Worm (Caenorhabditis elegans) whole organism, L1 larva: ENCODE measurements around the gene F42A10.9.

Source experiments
- C16A3.4 ChIP-seq: fragments of 150-350 bp; optimal IDR thresholded peaks from 2 replicates; lab custom pipeline; 2014; ENCODE audit warnings: missing biosample characterization, missing genetic modification characterization
- C34B4.2 ChIP-seq: sonication (generic microtip); optimal IDR thresholded peaks from 2 replicates; lab custom pipeline; 2017; ENCODE audit warnings: mild to moderate bottlenecking, missing genetic modification characterization, missing compliant biosample characterization
- F16B12.6 ChIP-seq: fragments of 150-350 bp; optimal IDR thresholded peaks from 2 replicates; lab custom pipeline; 2014; ENCODE audit warnings: missing biosample characterization, missing genetic modification characterization
- Y116A8C.19 ChIP-seq: sonication (generic microtip); optimal IDR thresholded peaks from 2 replicates; lab custom pipeline; 2016; ENCODE audit warnings: missing compliant biosample characterization, missing genetic modification characterization, borderline replicate concordance
- aha-1 ChIP-seq: fragments of 150-350 bp; optimal IDR thresholded peaks from 2 replicates; lab custom pipeline; 2014; ENCODE audit warnings: missing biosample characterization, missing genetic modification characterization
- ama-1 ChIP-seq: fragments of 150-350 bp; optimal IDR thresholded peaks from 2 replicates; lab custom pipeline; 2014
- blmp-1 ChIP-seq: fragments of 150-350 bp; optimal IDR thresholded peaks from 2 replicates; lab custom pipeline; 2014; ENCODE audit warnings: missing biosample characterization, missing genetic modification characterization
- ceh-63 ChIP-seq: fragments of 200-800 bp; sonication (Bioruptor generic); optimal IDR thresholded peaks from 2 replicates; lab custom pipeline; 2018; ENCODE audit warnings: mild to moderate bottlenecking, missing genetic modification characterization, missing compliant biosample characterization
- ceh-8 ChIP-seq: fragments of 200-800 bp; sonication (Bioruptor generic); optimal IDR thresholded peaks from 2 replicates; lab custom pipeline; 2018; ENCODE audit warnings: mild to moderate bottlenecking, missing genetic modification characterization, moderate library complexity, missing compliant biosample characterization
- ceh-82 ChIP-seq, 3 experiments: fragments of 150-350 bp in 1 of 3; sonication (generic microtip) in 2 of 3; optimal IDR thresholded peaks; 2 replicates each; lab custom pipeline; 2014 to 2017; ENCODE audit warnings: missing biosample characterization in 3 of 3, missing genetic modification characterization in 3 of 3
- ceh-90 ChIP-seq: sonication (generic microtip); optimal IDR thresholded peaks from 2 replicates; lab custom pipeline; 2016; ENCODE audit warnings: missing genetic modification characterization, missing compliant biosample characterization
- ces-1 ChIP-seq: fragments of 150-350 bp; optimal IDR thresholded peaks from 2 replicates; lab custom pipeline; 2014; ENCODE audit warnings: missing biosample characterization, missing genetic modification reagents, missing genetic modification characterization
- elt-2 ChIP-seq: sonication (generic microtip); optimal IDR thresholded peaks from 2 replicates; lab custom pipeline; 2016; ENCODE audit warnings: missing genetic modification characterization, mild to moderate bottlenecking, inconsistent platforms, missing compliant biosample characterization, missing genetic modification reagents
- elt-3 ChIP-seq, 6 experiments: fragments of 150-350 bp in 1 of 6; sonication (generic microtip); optimal IDR thresholded peaks; 2 replicates each; lab custom pipeline; 2017 to 2018; ENCODE audit warnings: missing biosample characterization in 6 of 6, missing genetic modification characterization in 6 of 6, inconsistent platforms in 1 of 6
- ets-5 ChIP-seq: fragments of 200-800 bp; sonication (Bioruptor generic); IDR thresholded peaks from 2 replicates; pipeline ENCODE4 v1.3.6; 2022; ENCODE audit warnings: missing genetic modification characterization, missing compliant biosample characterization
- fkh-8 ChIP-seq: sonication (generic microtip); optimal IDR thresholded peaks from 2 replicates; lab custom pipeline; 2016; ENCODE audit warnings: mild to moderate bottlenecking, missing genetic modification characterization, missing compliant biosample characterization
- grh-1 ChIP-seq: fragments of 200-800 bp; sonication (Bioruptor generic); IDR thresholded peaks from 2 replicates; pipeline ENCODE4 v1.3.6; 2022; ENCODE audit warnings: missing genetic modification reagents, missing genetic modification characterization, missing compliant biosample characterization
- hlh-4 ChIP-seq: sonication (generic microtip); optimal IDR thresholded peaks from 2 replicates; lab custom pipeline; 2016; ENCODE audit warnings: mild to moderate bottlenecking, missing genetic modification characterization, missing compliant biosample characterization
- hpl-2 ChIP-seq: fragments of 150-350 bp; optimal IDR thresholded peaks from 2 replicates; lab custom pipeline; 2014; ENCODE audit warnings: missing biosample characterization, missing genetic modification reagents, missing genetic modification characterization
- isw-1 ChIP-seq: fragments of 200-800 bp; sonication (Bioruptor generic); IDR thresholded peaks from 2 replicates; pipeline ENCODE4 v1.3.6; 2022; ENCODE audit warnings: missing genetic modification characterization, missing compliant biosample characterization
- jun-1 ChIP-seq: fragments of 150-350 bp; optimal IDR thresholded peaks from 2 replicates; lab custom pipeline; 2014; ENCODE audit warnings: missing biosample characterization, missing genetic modification reagents, missing genetic modification characterization
- lin-14 ChIP-seq: fragments of 200-800 bp; sonication (Bioruptor generic); optimal IDR thresholded peaks from 2 replicates; lab custom pipeline; 2018; ENCODE audit warnings: mild to moderate bottlenecking, missing genetic modification characterization, moderate library complexity, missing compliant biosample characterization
- lin-15B ChIP-seq: fragments of 150-350 bp; sonication (generic microtip); optimal IDR thresholded peaks from 3 replicates; lab custom pipeline; 2014; ENCODE audit warnings: missing biosample characterization, missing genetic modification characterization
- lin-35 ChIP-seq, 2 experiments: fragments of 150-350 bp; optimal IDR thresholded peaks; 2 replicates each; lab custom pipeline; 2014; ENCODE audit warnings: missing biosample characterization in 2 of 2, missing genetic modification characterization in 2 of 2, missing genetic modification reagents in 2 of 2
- lir-3 ChIP-seq: sonication (generic microtip); optimal IDR thresholded peaks from 2 replicates; lab custom pipeline; 2016; ENCODE audit warnings: mild to moderate bottlenecking, missing genetic modification characterization, moderate library complexity, missing compliant biosample characterization; ENCODE audit not compliant: poor library complexity
- lsy-2 ChIP-seq, 2 experiments: fragments of 150-350 bp; optimal IDR thresholded peaks; 2 replicates each; lab custom pipeline; 2014; ENCODE audit warnings: missing biosample characterization in 2 of 2, missing genetic modification characterization in 2 of 2
- mab-9 ChIP-seq: fragments of 200-800 bp; sonication (Bioruptor generic); IDR thresholded peaks from 2 replicates; pipeline ENCODE4 v1.3.6; 2022; ENCODE audit warnings: missing genetic modification reagents, missing genetic modification characterization, missing compliant biosample characterization
- mef-2 ChIP-seq: fragments of 150-350 bp; optimal IDR thresholded peaks from 2 replicates; lab custom pipeline; 2014; ENCODE audit warnings: missing biosample characterization, missing genetic modification characterization
- mep-1 ChIP-seq: fragments of 150-350 bp; optimal IDR thresholded peaks from 2 replicates; lab custom pipeline; 2014; ENCODE audit warnings: missing biosample characterization, missing genetic modification characterization
- nhr-11 ChIP-seq: fragments of 150-350 bp; optimal IDR thresholded peaks from 2 replicates; lab custom pipeline; 2014; ENCODE audit warnings: missing biosample characterization, missing genetic modification characterization
- nhr-12 ChIP-seq: sonication (generic microtip); optimal IDR thresholded peaks from 2 replicates; lab custom pipeline; 2017; ENCODE audit warnings: missing biosample characterization, missing genetic modification characterization
- nhr-19 ChIP-seq: fragments of 200-800 bp; sonication (Bioruptor generic); conservative IDR thresholded peaks from 2 replicates; pipeline ENCODE4 v1.3.6; 2022; ENCODE audit warnings: missing genetic modification characterization, missing compliant biosample characterization
- nhr-20 ChIP-seq: sonication (generic microtip); optimal IDR thresholded peaks from 2 replicates; lab custom pipeline; 2016; ENCODE audit warnings: mild to moderate bottlenecking, missing genetic modification characterization, missing compliant biosample characterization
- nhr-47 ChIP-seq: sonication (generic microtip); optimal IDR thresholded peaks from 2 replicates; lab custom pipeline; 2016; ENCODE audit warnings: mild to moderate bottlenecking, missing genetic modification characterization, moderate library complexity, missing compliant biosample characterization
- nhr-71 ChIP-seq: sonication (generic microtip); optimal IDR thresholded peaks from 2 replicates; lab custom pipeline; 2016; ENCODE audit warnings: mild to moderate bottlenecking, missing genetic modification characterization, moderate library complexity, missing compliant biosample characterization
- nhr-76 ChIP-seq: sonication (generic microtip); optimal IDR thresholded peaks from 2 replicates; lab custom pipeline; 2017; ENCODE audit warnings: missing biosample characterization, missing genetic modification characterization
- nhr-77 ChIP-seq: fragments of 150-350 bp; optimal IDR thresholded peaks from 2 replicates; lab custom pipeline; 2014; ENCODE audit warnings: missing biosample characterization, missing genetic modification characterization
- nhr-84 ChIP-seq: sonication (generic microtip); optimal IDR thresholded peaks from 2 replicates; lab custom pipeline; 2017; ENCODE audit warnings: missing biosample characterization, missing genetic modification characterization
- nhr-85 ChIP-seq: sonication (generic microtip); peaks from one replicate; lab custom pipeline; 2016; ENCODE audit warnings: missing genetic modification characterization, inconsistent platforms, missing compliant biosample characterization
- nhr-90 ChIP-seq: sonication (generic microtip); optimal IDR thresholded peaks from 2 replicates; lab custom pipeline; 2016; ENCODE audit warnings: mild to moderate bottlenecking, missing genetic modification characterization, missing compliant biosample characterization; ENCODE audit not compliant: poor library complexity
- pax-3 ChIP-seq: fragments of 200-800 bp; sonication (Bioruptor generic); optimal IDR thresholded peaks from 2 replicates; lab custom pipeline; 2018; ENCODE audit warnings: mild to moderate bottlenecking, missing genetic modification characterization, moderate library complexity, missing compliant biosample characterization
- rnt-1 ChIP-seq: sonication (generic microtip); optimal IDR thresholded peaks from 2 replicates; lab custom pipeline; 2016; ENCODE audit warnings: mild to moderate bottlenecking, missing genetic modification characterization, moderate library complexity, missing compliant biosample characterization
- snpc-4 ChIP-seq: fragments of 150-350 bp; optimal IDR thresholded peaks from 2 replicates; lab custom pipeline; 2014; ENCODE audit warnings: missing biosample characterization, missing genetic modification characterization
- sox-4 ChIP-seq: sonication (generic microtip); optimal IDR thresholded peaks from 2 replicates; lab custom pipeline; 2016; ENCODE audit warnings: missing genetic modification characterization, missing compliant biosample characterization
- sup-37 ChIP-seq: fragments of 200-800 bp; sonication (Bioruptor generic); optimal IDR thresholded peaks from 2 replicates; lab custom pipeline; 2018; ENCODE audit warnings: mild to moderate bottlenecking, missing genetic modification characterization, missing compliant biosample characterization
- swsn-7 ChIP-seq: sonication (generic microtip); optimal IDR thresholded peaks from 2 replicates; lab custom pipeline; 2016; ENCODE audit warnings: missing genetic modification characterization, missing compliant biosample characterization
- tbx-2 ChIP-seq: sonication (generic microtip); optimal IDR thresholded peaks from 2 replicates; lab custom pipeline; 2016; ENCODE audit warnings: missing genetic modification characterization, missing compliant biosample characterization
- tlp-1 ChIP-seq: fragments of 150-350 bp; optimal IDR thresholded peaks from 2 replicates; lab custom pipeline; 2014; ENCODE audit warnings: missing biosample characterization, missing genetic modification characterization
- unc-98 ChIP-seq: fragments of 200-800 bp; sonication (Bioruptor generic); IDR thresholded peaks from 2 replicates; pipeline ENCODE4 v1.3.6; 2022; ENCODE audit warnings: missing genetic modification characterization, missing compliant biosample characterization
- vab-15 ChIP-seq: sonication (generic microtip); optimal IDR thresholded peaks from 2 replicates; lab custom pipeline; 2017; ENCODE audit warnings: missing genotype, mild to moderate bottlenecking, missing genetic modification characterization, missing compliant biosample characterization
- xbp-1 ChIP-seq: sonication (generic microtip); optimal IDR thresholded peaks from 2 replicates; lab custom pipeline; 2016; ENCODE audit warnings: missing genetic modification characterization, missing compliant biosample characterization
- zag-1 ChIP-seq: fragments of 150-350 bp; optimal IDR thresholded peaks from 2 replicates; lab custom pipeline; 2014; ENCODE audit warnings: missing biosample characterization, missing genetic modification characterization
- zip-4 ChIP-seq: fragments of 200-800 bp; sonication (Bioruptor generic); optimal IDR thresholded peaks from 2 replicates; lab custom pipeline; 2018; ENCODE audit warnings: mild to moderate bottlenecking, missing genetic modification characterization, moderate library complexity, missing compliant biosample characterization

F42A10.9 gene

DNA sequence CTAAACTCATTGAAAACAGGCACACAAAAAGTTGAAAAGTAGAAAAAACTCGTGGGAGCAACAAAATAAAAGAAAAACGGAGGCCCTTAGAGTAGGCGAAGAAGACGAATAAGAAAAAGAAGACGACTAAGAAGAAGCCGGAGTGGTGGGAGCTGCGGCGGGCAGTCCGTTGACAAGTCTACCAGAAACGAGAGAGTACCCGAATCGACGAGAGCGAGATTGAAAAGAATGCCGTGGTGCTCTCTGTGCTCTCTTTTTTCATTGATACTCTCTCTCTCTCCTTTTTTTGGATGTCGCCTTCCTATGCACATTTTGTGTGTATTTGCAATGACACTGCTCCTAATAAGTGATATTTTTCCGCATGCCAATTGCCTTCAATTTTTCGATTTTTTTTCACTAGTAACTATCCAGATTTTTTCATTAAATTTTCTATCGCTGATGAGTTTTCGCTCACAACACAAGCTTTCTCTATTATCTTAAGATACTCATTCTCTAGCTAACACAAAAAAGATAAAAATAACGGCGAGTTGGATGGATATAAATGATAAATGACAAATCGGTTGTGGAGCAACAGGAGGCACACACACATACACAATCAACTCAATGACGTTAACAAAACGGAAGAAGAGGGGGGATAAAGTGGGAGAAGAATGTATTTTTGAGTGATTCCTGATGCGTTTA is 24.3 kb upstream of the F42A10.9 start (continued):
- no peak for TF ChIP-seq sup-37 (GFP tag; lab: Kevin White, UChicago)
- TF ChIP-seq ceh-8 = no peak
- TF ChIP-seq hpl-2 (GFP tag; lab: Kevin White, UChicago) = no peak
- peak; percentile 6 to 36 for TF ChIP-seq lsy-2 (tag; optimal IDR thresholded peaks at IDR 0.05; lab: Kevin White, UChicago)
- no peak for TF ChIP-seq Y116A8C.19 (tag; lab: Kevin White, UChicago)
- TF ChIP-seq rnt-1 = peak; percentile 42
- no peak for TF ChIP-seq zip-4 (GFP tag; lab: Kevin White, UChicago)
- TF ChIP-seq fkh-8 (tag; lab: Kevin White, UChicago) = peak; percentile 20
- no peak for TF ChIP-seq tbx-2 (tag; lab: Kevin White, UChicago)
- no peak for TF ChIP-seq hlh-4 (tag; lab: Kevin White, UChicago)
- no peak for TF ChIP-seq xbp-1 (tag; lab: Kevin White, UChicago)
- TF ChIP-seq nhr-85 (tag; lab: Kevin White, UChicago) = no peak
- TF ChIP-seq snpc-4 = no peak
- TF ChIP-seq F16B12.6 = no peak
- TF ChIP-seq aha-1 (tag; lab: Kevin White, UChicago) = no peak
- peak; percentile 18 for TF ChIP-seq swsn-7 (tag; lab: Kevin White, UChicago)
- no peak for TF ChIP-seq ces-1
- no peak for TF ChIP-seq ceh-63 (GFP tag; lab: Kevin White, UChicago)
- TF ChIP-seq nhr-76 (tag; lab: Kevin White, UChicago) = no peak
- TF ChIP-seq blmp-1 = no peak
- no peak for TF ChIP-seq grh-1 (GFP tag; lab: Robert Waterston, UW)
- peak; percentile 13 for TF ChIP-seq mep-1 (tag; lab: Kevin White, UChicago)
- peak; percentile 26 for TF ChIP-seq nhr-47 (tag; lab: Kevin White, UChicago)
- no peak for TF ChIP-seq vab-15
- TF ChIP-seq elt-2 (tag; lab: Kevin White, UChicago) = no peak
- TF ChIP-seq tlp-1 (tag; lab: Kevin White, UChicago) = no peak
- TF ChIP-seq sox-4 (tag; lab: Kevin White, UChicago) = no peak
- no peak for TF ChIP-seq isw-1 (GFP tag; lab: Robert Waterston, UW)
- peak; percentile 7 for TF ChIP-seq nhr-71 (tag; lab: Kevin White, UChicago)
- no peak for TF ChIP-seq C16A3.4
- TF ChIP-seq lin-15B (tag; lab: Kevin White, UChicago) = no peak
- TF ChIP-seq mab-9 = no peak
- no peak for TF ChIP-seq C34B4.2 (tag; lab: Kevin White, UChicago)
- no peak for TF ChIP-seq mef-2 (tag; lab: Kevin White, UChicago)
- TF ChIP-seq nhr-11 (tag; lab: Kevin White, UChicago) = no peak
- no peak for TF ChIP-seq nhr-77
- no peak for TF ChIP-seq nhr-12 (tag; lab: Kevin White, UChicago)
- TF ChIP-seq ceh-90 (tag; lab: Kevin White, UChicago) = no peak
- peak in 1 of 2 experiments; percentile 34 for TF ChIP-seq lin-35 (GFP tag; optimal IDR thresholded peaks at IDR 0.05; lab: Kevin White, UChicago)
- TF ChIP-seq jun-1 (tag; lab: Kevin White, UChicago) = no peak
- TF ChIP-seq elt-3 (tag; optimal IDR thresholded peaks at IDR 0.05; lab: Kevin White, UChicago) = no peak
- TF ChIP-seq nhr-84 = no peak
- no peak for TF ChIP-seq nhr-90 (tag; lab: Kevin White, UChicago)
- TF ChIP-seq nhr-20 (tag; lab: Kevin White, UChicago) = no peak
- no peak for TF ChIP-seq zag-1 (tag; lab: Kevin White, UChicago)
- no peak for TF ChIP-seq ama-1 (lab: Kevin White, UChicago)
- no peak for TF ChIP-seq ets-5
- TF ChIP-seq lir-3 (tag; lab: Kevin White, UChicago) = no peak
- no peak for TF ChIP-seq nhr-19 (GFP tag; lab: Robert Waterston, UW)
- TF ChIP-seq unc-98 (GFP tag; lab: Robert Waterston, UW) = no peak
- TF ChIP-seq pax-3 (tag; lab: Kevin White, UChicago) = no peak
- TF ChIP-seq ceh-82 (tag; optimal IDR thresholded peaks at IDR 0.05; lab: Kevin White, UChicago) = peak in 1 of 3 experiments; percentile 53
- peak; percentile 79 for TF ChIP-seq lin-14
